Fruit fly (Drosophila melanogaster): ENCODE data around the gene CG33090.
A peak's percentile ranks its signal among the peaks of the same experiment; 100 is the strongest.

- no peak for TF ChIP-seq CG8478 (optimal IDR thresholded peaks at IDR 0.05)
- peak; percentile 25 for TF ChIP-seq pan (optimal IDR thresholded peaks at IDR 0.05)
- no peak for TF ChIP-seq psq (optimal IDR thresholded peaks at IDR 0.05)
These were observed 21.3 kb downstream of the CG33090 start, which contains the start of gene Rab14 for dm6 chr2L:14355033-14355851.

All from whole organism.